Worm (Caenorhabditis elegans) whole organism, early embryonic: ENCODE results near the gene F43E2.11.

Source experiments
- B0310.2 ChIP-seq: sonication (generic microtip); optimal IDR thresholded peaks from 2 replicates; lab custom pipeline; 2016; ENCODE audit warnings: mild to moderate bottlenecking, missing genetic modification characterization, missing compliant biosample characterization
- aly-1 ChIP-seq: sonication (generic microtip); optimal IDR thresholded peaks from 2 replicates; lab custom pipeline; 2016; ENCODE audit warnings: missing genetic modification characterization, missing compliant biosample characterization
- ama-1 ChIP-seq: fragments of 150-350 bp; optimal IDR thresholded peaks from 2 replicates; lab custom pipeline; 2014
- ceh-13 ChIP-seq: fragments of 200-800 bp; sonication (Bioruptor generic); optimal IDR thresholded peaks from 2 replicates; lab custom pipeline; 2018; ENCODE audit warnings: mild to moderate bottlenecking, missing genetic modification characterization, missing compliant biosample characterization
- ceh-36 ChIP-seq: sonication (generic microtip); optimal IDR thresholded peaks from 2 replicates; lab custom pipeline; 2016; ENCODE audit warnings: missing genetic modification characterization, inconsistent platforms, missing compliant biosample characterization
- ets-7 ChIP-seq: sonication (generic microtip); optimal IDR thresholded peaks from 2 replicates; lab custom pipeline; 2016; ENCODE audit warnings: missing genotype, missing genetic modification characterization, missing compliant biosample characterization
- flt-1 ChIP-seq: fragments of 200-800 bp; sonication (Bioruptor generic); IDR thresholded peaks from 2 replicates; pipeline ENCODE4 v1.3.6; 2022; ENCODE audit warnings: missing genetic modification characterization, missing compliant biosample characterization
- hmbx-1 ChIP-seq: sonication (generic microtip); optimal IDR thresholded peaks from 2 replicates; lab custom pipeline; 2016; ENCODE audit warnings: mild to moderate bottlenecking, missing genetic modification characterization, missing compliant biosample characterization
- hmg-4 ChIP-seq: fragments of 200-800 bp; sonication (Bioruptor generic); optimal IDR thresholded peaks from 2 replicates; lab custom pipeline; 2018; ENCODE audit warnings: mild to moderate bottlenecking, missing genetic modification characterization, missing compliant biosample characterization
- hnd-1 ChIP-seq: sonication (generic microtip); optimal IDR thresholded peaks from 2 replicates; lab custom pipeline; 2016; ENCODE audit warnings: missing genetic modification characterization, missing compliant biosample characterization
- scrt-1 ChIP-seq: fragments of 200-800 bp; sonication (Bioruptor generic); IDR thresholded peaks from 2 replicates; pipeline ENCODE4 v1.3.6; 2022; ENCODE audit warnings: missing genetic modification characterization, missing compliant biosample characterization
- tbx-11 ChIP-seq: fragments of 200-800 bp; sonication (Bioruptor generic); IDR thresholded peaks from 2 replicates; pipeline ENCODE4 v1.3.6; 2022; ENCODE audit warnings: missing genetic modification characterization, missing compliant biosample characterization
- tbx-37 ChIP-seq: fragments of 200-800 bp; sonication (Bioruptor generic); conservative IDR thresholded peaks from 2 replicates; pipeline ENCODE4 v1.3.6; 2022; ENCODE audit warnings: missing genetic modification reagents, missing genetic modification characterization, missing compliant biosample characterization
- tra-4 ChIP-seq: sonication (generic microtip); optimal IDR thresholded peaks from 2 replicates; lab custom pipeline; 2017; ENCODE audit warnings: missing genetic modification characterization, missing compliant biosample characterization

The F43E2.11 gene

DNA sequence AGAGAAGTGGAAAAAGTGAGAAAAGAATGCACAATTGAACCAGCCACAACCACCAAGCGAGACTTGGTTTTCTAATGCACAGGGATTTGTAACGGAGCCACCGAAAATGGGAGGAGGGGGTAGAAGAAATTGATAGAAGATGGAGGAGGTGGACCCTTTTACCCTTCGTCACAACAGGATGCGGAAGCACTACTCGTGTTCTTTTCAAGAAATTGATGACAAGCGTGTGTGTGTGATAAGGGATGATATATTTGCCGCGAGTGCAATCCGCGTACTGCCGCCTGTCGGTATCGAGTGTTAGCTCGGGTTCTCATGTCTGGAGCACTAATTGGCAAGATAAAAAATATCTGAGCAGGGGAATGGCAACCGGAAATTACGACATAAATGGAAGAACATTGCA, 46.2 kb downstream of the F43E2.11 start, which contains the start of gene F21D12.3:
Gene F21D12.3, minus strand, starts transcription at position 101 of the 400 bp plus-strand sequence.
- TF ChIP-seq B0310.2 (tag; lab: Kevin White, UChicago) = no peak
- no peak for TF ChIP-seq ceh-36 (tag; lab: Kevin White, UChicago)
- no peak for TF ChIP-seq aly-1 (tag; lab: Kevin White, UChicago)
- no peak for TF ChIP-seq hmg-4 (GFP tag; lab: Kevin White, UChicago)
- no peak for TF ChIP-seq flt-1 (GFP tag; lab: Robert Waterston, UW)
- TF ChIP-seq hmbx-1 = no peak
- TF ChIP-seq tbx-37 (GFP tag; lab: Robert Waterston, UW) = no peak
- no peak for TF ChIP-seq ceh-13 (GFP tag; lab: Kevin White, UChicago)
- TF ChIP-seq ama-1 (lab: Kevin White, UChicago) = no peak
- no peak for TF ChIP-seq hnd-1 (tag; lab: Kevin White, UChicago)
- no peak for TF ChIP-seq tra-4 (tag; lab: Kevin White, UChicago)
- TF ChIP-seq ets-7 (tag; lab: Kevin White, UChicago) = no peak

ce11 chrII:7323317-7323716, 46.8 kb downstream of the F43E2.11 start:
- no peak for TF ChIP-seq ama-1 (lab: Kevin White, UChicago)

DNA sequence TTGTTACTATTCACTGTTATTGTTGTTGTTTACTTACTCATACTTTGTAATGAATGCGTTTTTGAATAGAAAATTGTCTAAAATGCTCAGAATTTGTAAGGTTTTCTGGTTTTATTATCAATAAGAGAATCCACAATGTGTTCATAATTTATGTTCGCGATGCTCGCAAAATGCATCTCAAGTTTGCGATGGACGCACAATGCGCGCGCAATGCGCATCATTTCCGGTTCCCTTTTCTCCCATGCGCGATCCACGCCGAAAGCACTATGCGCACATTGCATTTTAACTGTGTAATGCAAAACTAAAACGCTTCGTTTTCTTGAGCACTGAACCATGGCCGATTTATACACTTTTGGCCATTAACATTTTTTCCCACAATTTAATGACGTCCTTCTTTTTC, 50.6 kb downstream of the F43E2.11 start:
- no peak for TF ChIP-seq ama-1 (lab: Kevin White, UChicago)
- TF ChIP-seq tra-4 (tag; lab: Kevin White, UChicago) = no peak
- TF ChIP-seq tbx-11 (GFP tag; lab: Robert Waterston, UW) = no peak
- TF ChIP-seq B0310.2 (tag; lab: Kevin White, UChicago) = no peak
- no peak for TF ChIP-seq flt-1 (GFP tag; lab: Robert Waterston, UW)
- no peak for TF ChIP-seq ets-7 (tag; lab: Kevin White, UChicago)
- TF ChIP-seq ceh-13 (GFP tag; lab: Kevin White, UChicago) = no peak
- TF ChIP-seq scrt-1 (GFP tag; lab: Robert Waterston, UW) = no peak
- no peak for TF ChIP-seq hmbx-1
